Fruit fly (Drosophila melanogaster) whole organism, embryonic: ENCODE measurements around the gene Ufsp2.

Source experiments
- Antp ChIP-seq: fragments of 200-800 bp; sonication (Bioruptor generic); optimal IDR thresholded peaks from 3 replicates; lab custom pipeline; 2016; ENCODE audit warnings: missing biosample characterization, missing genetic modification characterization
- B-H2 ChIP-seq: fragments of 200-800 bp; sonication (Bioruptor generic); optimal IDR thresholded peaks from 2 replicates; lab custom pipeline; 2018; ENCODE audit warnings: missing biosample characterization, mild to moderate bottlenecking, missing genetic modification characterization
- CG10321 ChIP-seq: fragments of 200-800 bp; sonication (Bioruptor generic); IDR thresholded peaks from 2 replicates; pipeline ENCODE4 v1.3.6; 2022; ENCODE audit warnings: missing biosample characterization, missing genetic modification characterization
- CG11247 ChIP-seq: fragments of 200-800 bp; sonication (Bioruptor generic); IDR thresholded peaks from 2 replicates; pipeline ENCODE4 v1.3.6; 2022; ENCODE audit warnings: missing biosample characterization, missing genetic modification characterization
- CG11504 ChIP-seq: fragments of 200-800 bp; sonication (Bioruptor generic); optimal IDR thresholded peaks from 3 replicates; lab custom pipeline; 2019; ENCODE audit warnings: missing biosample characterization, mild to moderate bottlenecking, missing genetic modification characterization, moderate library complexity
- CG11695 ChIP-seq: fragments of 200-800 bp; sonication (Bioruptor generic); IDR thresholded peaks from 3 replicates; pipeline ENCODE4 v1.3.6; 2022; ENCODE audit warnings: missing biosample characterization, missing genetic modification characterization
- CG14050 ChIP-seq: fragments of 200-800 bp; sonication (Bioruptor generic); IDR thresholded peaks from 3 replicates; pipeline ENCODE4 v1.3.6; 2022; ENCODE audit warnings: missing biosample characterization, missing genetic modification characterization
- CG14441 ChIP-seq: fragments of 200-800 bp; sonication (Bioruptor generic); IDR thresholded peaks from 2 replicates; pipeline ENCODE4 v1.3.6; 2022; ENCODE audit warnings: missing biosample characterization, missing genetic modification characterization
- CG15479 ChIP-seq: fragments of 200-800 bp; sonication (Bioruptor generic); optimal IDR thresholded peaks from 3 replicates; lab custom pipeline; 2019; ENCODE audit warnings: missing biosample characterization, mild to moderate bottlenecking, missing genetic modification characterization, moderate library complexity
- CG1832 ChIP-seq: fragments of 200-800 bp; sonication (Bioruptor generic); optimal IDR thresholded peaks from 2 replicates; lab custom pipeline; 2017; ENCODE audit warnings: missing biosample characterization, mild to moderate bottlenecking, missing genetic modification characterization, inconsistent platforms
- CG33213 ChIP-seq: fragments of 200-800 bp; sonication (Bioruptor generic); optimal IDR thresholded peaks from 3 replicates; lab custom pipeline; 2016; ENCODE audit warnings: missing biosample characterization, missing genetic modification characterization
- CG33557 ChIP-seq: fragments of 200-800 bp; sonication (Bioruptor generic); optimal IDR thresholded peaks from 2 replicates; lab custom pipeline; 2019; ENCODE audit warnings: missing biosample characterization, mild to moderate bottlenecking, missing genetic modification characterization, moderate library complexity
- CG34224 ChIP-seq: fragments of 200-800 bp; sonication (Bioruptor generic); IDR thresholded peaks from 3 replicates; pipeline ENCODE4 v1.3.6; 2022; ENCODE audit warnings: missing biosample characterization, missing genetic modification characterization; ENCODE audit not compliant: partially characterized antibody
- CG34422 ChIP-seq: fragments of 200-800 bp; sonication (Bioruptor generic); IDR thresholded peaks from 3 replicates; pipeline ENCODE4 v1.3.6; 2022; ENCODE audit warnings: missing biosample characterization, missing genetic modification characterization
- CG3847 ChIP-seq: fragments of 200-800 bp; sonication (Bioruptor generic); IDR thresholded peaks from 2 replicates; pipeline ENCODE4 v1.3.6; 2022; ENCODE audit warnings: missing biosample characterization, missing genetic modification characterization
- CG4820 ChIP-seq: fragments of 200-800 bp; sonication (Bioruptor generic); optimal IDR thresholded peaks from 3 replicates; lab custom pipeline; 2016; ENCODE audit warnings: missing biosample characterization, missing genetic modification characterization
- CG7556 ChIP-seq: fragments of 200-800 bp; sonication (Bioruptor generic); optimal IDR thresholded peaks from 2 replicates; lab custom pipeline; 2017; ENCODE audit warnings: missing biosample characterization, mild to moderate bottlenecking, missing genetic modification characterization
- CG8281 ChIP-seq: fragments of 200-800 bp; sonication (Bioruptor generic); optimal IDR thresholded peaks from 2 replicates; lab custom pipeline; 2018; ENCODE audit warnings: missing biosample characterization, mild to moderate bottlenecking, missing genetic modification characterization, moderate library complexity
- CG8388 ChIP-seq: fragments of 200-800 bp; sonication (Bioruptor generic); optimal IDR thresholded peaks from 2 replicates; lab custom pipeline; 2019; ENCODE audit warnings: missing biosample characterization, mild to moderate bottlenecking, missing genetic modification characterization, moderate library complexity
- CG8944 ChIP-seq: fragments of 200-800 bp; sonication (Bioruptor generic); optimal IDR thresholded peaks from 3 replicates; lab custom pipeline; 2016; ENCODE audit warnings: missing biosample characterization, missing genetic modification characterization
- CG9932 ChIP-seq: fragments of 200-800 bp; sonication (Bioruptor generic); IDR thresholded peaks from 2 replicates; pipeline ENCODE4 v1.3.6; 2022; ENCODE audit warnings: missing biosample characterization, missing genetic modification characterization
- CrebB ChIP-seq: fragments of 200-800 bp; sonication (Bioruptor generic); optimal IDR thresholded peaks from 3 replicates; lab custom pipeline; 2018; ENCODE audit warnings: missing biosample characterization, mild to moderate bottlenecking, missing genetic modification characterization
- Dll ChIP-seq: fragments of 200-800 bp; sonication (Bioruptor generic); IDR thresholded peaks from 4 replicates; pipeline ENCODE4 v1.3.6; 2022; ENCODE audit warnings: missing biosample characterization, missing genetic modification characterization; ENCODE audit not compliant: partially characterized antibody
- ERR ChIP-seq: fragments of 200-800 bp; sonication (Bioruptor generic); optimal IDR thresholded peaks from 2 replicates; lab custom pipeline; 2016; ENCODE audit warnings: missing biosample characterization, missing genetic modification characterization
- Lhr ChIP-seq: fragments of 200-800 bp; sonication (Bioruptor generic); optimal IDR thresholded peaks from 3 replicates; lab custom pipeline; 2017; ENCODE audit warnings: mild to moderate bottlenecking, missing biosample characterization, missing genetic modification reagents, missing genetic modification characterization
- Neu2 ChIP-seq: fragments of 200-800 bp; sonication (Bioruptor generic); optimal IDR thresholded peaks from 3 replicates; lab custom pipeline; 2016; ENCODE audit warnings: missing biosample characterization, missing genetic modification characterization, borderline replicate concordance
- Ptx1 ChIP-seq: fragments of 200-800 bp; sonication (Bioruptor generic); IDR thresholded peaks from 2 replicates; pipeline ENCODE4 v1.3.6; 2022; ENCODE audit warnings: missing biosample characterization, missing genetic modification characterization
- Scr ChIP-seq: fragments of 200-800 bp; sonication (Bioruptor generic); IDR thresholded peaks from 2 replicates; pipeline ENCODE4 v1.3.6; 2022; ENCODE audit warnings: missing biosample characterization, missing genetic modification characterization; ENCODE audit not compliant: partially characterized antibody
- Side ChIP-seq: fragments of 200-800 bp; sonication (Bioruptor generic); optimal IDR thresholded peaks from 2 replicates; lab custom pipeline; 2016; ENCODE audit warnings: missing biosample characterization, missing genetic modification characterization
- Ssrp ChIP-seq: fragments of 200-800 bp; sonication (Bioruptor generic); optimal IDR thresholded peaks from 2 replicates; lab custom pipeline; 2018; ENCODE audit warnings: missing biosample characterization, mild to moderate bottlenecking, missing genetic modification characterization, moderate library complexity
- Vsx1 ChIP-seq: fragments of 200-800 bp; sonication (Bioruptor generic); optimal IDR thresholded peaks from 2 replicates; lab custom pipeline; 2017; ENCODE audit warnings: missing biosample characterization, mild to moderate bottlenecking, missing genetic modification characterization, missing genetic modification reagents
- ase ChIP-seq: fragments of 200-800 bp; sonication (Bioruptor generic); IDR thresholded peaks from 3 replicates; pipeline ENCODE4 v1.3.6; 2022; ENCODE audit warnings: missing biosample characterization, missing genetic modification characterization
- az2 ChIP-seq: fragments of 200-800 bp; sonication (Bioruptor generic); optimal IDR thresholded peaks from 3 replicates; lab custom pipeline; 2016; ENCODE audit warnings: missing biosample characterization, missing genetic modification characterization
- da ChIP-seq: fragments of 200-800 bp; sonication (Bioruptor generic); optimal IDR thresholded peaks from 2 replicates; lab custom pipeline; 2016; ENCODE audit warnings: missing biosample characterization, missing genetic modification characterization
- ems ChIP-seq: fragments of 200-800 bp; sonication (Bioruptor generic); optimal IDR thresholded peaks from 3 replicates; lab custom pipeline; 2016; ENCODE audit warnings: missing biosample characterization, missing genetic modification characterization
- gsb ChIP-seq: fragments of 200-800 bp; sonication (Bioruptor generic); IDR thresholded peaks from 2 replicates; pipeline ENCODE4 v1.3.6; 2022; ENCODE audit warnings: missing biosample characterization, missing genetic modification characterization
- hkb ChIP-seq, 2 experiments: fragments of 200-800 bp in 1 of 2; fragments of >200 bp in 1 of 2; sonication (Bioruptor generic) in 1 of 2; IDR thresholded peaks in 1 of 2; optimal IDR thresholded peaks in 1 of 2; 2 replicates each; pipeline versions ENCODE4 v1.3.6 to Lab custom; 2017 to 2022; ENCODE audit warnings: missing biosample characterization in 1 of 2, missing genetic modification characterization in 1 of 2
- insv ChIP-seq, 2 experiments: fragments of 200-800 bp; sonication (Bioruptor generic); optimal IDR thresholded peaks; 3 replicates each; lab custom pipeline; 2016 to 2018; ENCODE audit warnings: missing biosample characterization in 2 of 2, missing genetic modification characterization in 2 of 2
- kni ChIP-seq: fragments of 200-800 bp; sonication (Bioruptor generic); optimal IDR thresholded peaks from 3 replicates; lab custom pipeline; 2017; ENCODE audit warnings: mild to moderate bottlenecking, missing biosample characterization, missing genetic modification reagents, missing genetic modification characterization
- lola ChIP-seq, 3 experiments: fragments of >200 bp in 2 of 3; fragments of 200-800 bp in 1 of 3; sonication (Bioruptor generic) in 1 of 3; optimal IDR thresholded peaks; 2 replicates each; lab custom pipeline; 2017 to 2019; ENCODE audit warnings: missing biosample characterization in 3 of 3, missing genetic modification characterization in 3 of 3, mild to moderate bottlenecking in 1 of 3, moderate library complexity in 1 of 3
- mam ChIP-seq: fragments of 200-800 bp; sonication (Bioruptor generic); optimal IDR thresholded peaks from 3 replicates; lab custom pipeline; 2016; ENCODE audit warnings: missing biosample characterization, missing genetic modification characterization
- onecut ChIP-seq: fragments of 200-800 bp; sonication (Bioruptor generic); IDR thresholded peaks from 2 replicates; pipeline ENCODE4 v1.3.6; 2022; ENCODE audit warnings: missing biosample characterization, missing genetic modification characterization
- rib ChIP-seq: fragments of 200-800 bp; sonication (Bioruptor generic); IDR thresholded peaks from 2 replicates; pipeline ENCODE4 v1.3.6; 2022; ENCODE audit warnings: missing biosample characterization, missing genetic modification characterization
- run ChIP-seq: fragments of 200-800 bp; sonication (Bioruptor generic); optimal IDR thresholded peaks from 3 replicates; lab custom pipeline; 2018; ENCODE audit warnings: missing biosample characterization, mild to moderate bottlenecking, missing genetic modification characterization
- shn ChIP-seq: fragments of 200-800 bp; sonication (Bioruptor generic); optimal IDR thresholded peaks from 3 replicates; lab custom pipeline; 2016; ENCODE audit warnings: missing biosample characterization, missing genetic modification characterization
- slp2 ChIP-seq: fragments of 200-800 bp; sonication (Bioruptor generic); optimal IDR thresholded peaks from 2 replicates; lab custom pipeline; 2016; ENCODE audit warnings: missing biosample characterization, missing genetic modification characterization
- ssp ChIP-seq: fragments of 200-800 bp; sonication (Bioruptor generic); IDR thresholded peaks from 2 replicates; pipeline ENCODE4 v1.3.6; 2022; ENCODE audit warnings: missing biosample characterization, missing genetic modification characterization
- tio ChIP-seq: fragments of 200-800 bp; sonication (Bioruptor generic); optimal IDR thresholded peaks from 2 replicates; lab custom pipeline; 2017; ENCODE audit warnings: missing biosample characterization, missing genetic modification characterization, inconsistent platforms
- ttk ChIP-seq: fragments of 200-800 bp; sonication (Bioruptor generic); IDR thresholded peaks from 2 replicates; pipeline ENCODE4 v2.1.2; 2022; ENCODE audit warnings: missing biosample characterization, missing genetic modification characterization
- wdn ChIP-seq: fragments of 200-800 bp; sonication (Bioruptor generic); IDR thresholded peaks from 2 replicates; pipeline ENCODE4 v1.3.6; 2022; ENCODE audit warnings: missing biosample characterization, missing genetic modification characterization

Gene Ufsp2

DNA sequence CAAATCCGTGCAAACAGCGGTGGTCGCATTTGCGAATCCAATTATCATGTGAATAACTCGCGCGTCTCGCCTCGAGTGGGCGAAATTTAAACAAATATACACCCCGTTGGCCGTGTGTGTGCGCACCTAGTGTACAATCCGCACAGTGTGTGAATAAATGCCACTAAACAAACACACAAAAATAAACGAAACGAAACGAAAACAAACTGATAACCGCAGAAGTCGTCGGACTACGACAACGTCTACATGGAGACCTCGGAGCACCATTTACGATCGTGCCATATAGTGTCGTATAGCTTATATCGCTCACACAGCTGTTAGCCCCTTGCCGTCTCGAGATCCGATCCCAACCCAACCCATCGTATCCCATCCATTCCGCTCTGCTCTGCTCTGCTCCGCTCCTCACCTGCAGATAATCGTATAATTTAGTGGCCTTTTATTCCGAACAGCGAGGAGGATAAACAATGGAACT lies 9.8 kb upstream of the Ufsp2 start (continued):
- peak; percentile 74 for TF ChIP-seq CG33557 (GFP tag; lab: Kevin White, UChicago)
- TF ChIP-seq CG14050 = 0 out of 3 replicates have a peak, but pooled peaks have one; percentile 31
- TF ChIP-seq CG34422 (GFP tag; lab: Robert Waterston, UW) = peak; percentile 59; the same call in 1 of the 3 replicates
- TF ChIP-seq ERR = peak; percentile 7
- TF ChIP-seq Lhr (GFP tag; lab: Kevin White, UChicago) = peak; percentile 8
- peak; percentile 88; the same call in 1 of the 2 replicates for TF ChIP-seq rib (GFP tag; lab: Robert Waterston, UW)
- peak; percentile 68 for TF ChIP-seq CG7556 (GFP tag; lab: Kevin White, UChicago)
- no peak for TF ChIP-seq Dll (GFP tag; lab: Robert Waterston, UW)
- peak; percentile 73 for TF ChIP-seq run (tag; lab: Kevin White, UChicago)
- peak; percentile 67 for TF ChIP-seq onecut (GFP tag; lab: Robert Waterston, UW)
- peak in 1 of 3 experiments; percentile 59 for TF ChIP-seq lola (GFP tag; optimal IDR thresholded peaks at IDR 0.05; lab: Kevin White, UChicago)
- peak; percentile 92 for TF ChIP-seq CG15479 (GFP tag; lab: Kevin White, UChicago)
- peak; percentile 55 for TF ChIP-seq CG8281 (tag; lab: Kevin White, UChicago)
- TF ChIP-seq CG33213 = peak; percentile 67
- no peak for TF ChIP-seq Ptx1 (GFP tag; lab: Robert Waterston, UW)
- no peak for TF ChIP-seq ems (GFP tag; lab: Kevin White, UChicago)
- TF ChIP-seq Vsx1 (GFP tag; lab: Kevin White, UChicago) = no peak
- peak; percentile 47 for TF ChIP-seq CG3847 (GFP tag; lab: Robert Waterston, UW)
- TF ChIP-seq CG10321 (GFP tag; lab: Robert Waterston, UW) = 0 out of 2 replicates have a peak, but pooled peaks have one; percentile 22
- TF ChIP-seq mam = no peak
- peak; percentile 85 for TF ChIP-seq kni (GFP tag; lab: Kevin White, UChicago)
- no peak; the same call in 2 of the 3 replicates for TF ChIP-seq CG34224
- TF ChIP-seq CrebB (tag; lab: Kevin White, UChicago) = peak; percentile 90
- no peak for TF ChIP-seq Scr (GFP tag; lab: Robert Waterston, UW)
- no peak for TF ChIP-seq CG1832
- TF ChIP-seq ttk (GFP tag; lab: Robert Waterston, UW) = no peak
- no peak for TF ChIP-seq Neu2 (GFP tag; lab: Kevin White, UChicago)
- peak in 1 of 2 experiments; percentile 53 for TF ChIP-seq insv (GFP tag; optimal IDR thresholded peaks at IDR 0.05; lab: Kevin White, UChicago)
- peak; percentile 33 for TF ChIP-seq slp2 (GFP tag; lab: Kevin White, UChicago)
- TF ChIP-seq Antp (GFP tag; lab: Kevin White, UChicago) = no peak
- peak; percentile 15 for TF ChIP-seq wdn (GFP tag; lab: Robert Waterston, UW)
- TF ChIP-seq Side (GFP tag; lab: Kevin White, UChicago) = no peak
- TF ChIP-seq CG8388 = peak; percentile 63
- peak; percentile 53 for TF ChIP-seq CG11247 (GFP tag; lab: Robert Waterston, UW)
- TF ChIP-seq CG14441 = peak; percentile 60; the same call in 1 of the 2 replicates
- TF ChIP-seq da (GFP tag; lab: Kevin White, UChicago) = peak; percentile 62
- TF ChIP-seq az2 = no peak
- TF ChIP-seq tio = no peak
- TF ChIP-seq shn (GFP tag; lab: Kevin White, UChicago) = no peak
- no peak for TF ChIP-seq CG9932 (GFP tag; lab: Robert Waterston, UW)
- peak; percentile 65; the same call in 1 of the 2 replicates for TF ChIP-seq gsb
- peak; percentile 30; the same call in 1 of the 3 replicates for TF ChIP-seq ase (GFP tag; lab: Robert Waterston, UW)
- no peak for TF ChIP-seq Ssrp
- no peak for TF ChIP-seq CG11504 (tag; lab: Kevin White, UChicago)
- peak; percentile 78 for TF ChIP-seq CG11695 (GFP tag; lab: Robert Waterston, UW)
- peak; percentile 75 for TF ChIP-seq B-H2 (GFP tag; lab: Kevin White, UChicago)
- no peak for TF ChIP-seq CG4820 (GFP tag; lab: Kevin White, UChicago)
- TF ChIP-seq ssp (GFP tag; lab: Robert Waterston, UW) = no peak
- TF ChIP-seq CG8944 (GFP tag; lab: Kevin White, UChicago) = no peak
- no peak for TF ChIP-seq hkb (optimal IDR thresholded peaks at IDR 0.05; lab: Kevin White, UChicago)
- TF ChIP-seq hkb (GFP tag; IDR thresholded peaks at IDR 0.05; lab: Robert Waterston, UW) = peak; percentile 59
